Worm (Caenorhabditis elegans) whole organism, young adult: Measurements from ENCODE around the gene ZK1307.3.
A peak's percentile ranks its signal among the peaks of the same experiment; 100 is the strongest.

ENCODE experiments used
- C06A6.2 ChIP-seq: fragments of 200-800 bp; sonication (Bioruptor generic); conservative IDR thresholded peaks from 2 replicates; pipeline ENCODE4 v1.3.6; 2022; ENCODE audit warnings: missing genetic modification characterization, missing compliant biosample characterization
- F39B2.1 ChIP-seq: fragments of 200-800 bp; sonication (Bioruptor generic); IDR thresholded peaks from 2 replicates; pipeline ENCODE4 v1.3.6; 2022; ENCODE audit warnings: missing genetic modification reagents, missing genetic modification characterization, missing compliant biosample characterization
- F57C9.4 ChIP-seq: sonication (generic microtip); optimal IDR thresholded peaks from 2 replicates; lab custom pipeline; 2017; ENCODE audit warnings: mild to moderate bottlenecking, missing genetic modification characterization, missing compliant biosample characterization
- K11D2.4 ChIP-seq: fragments of 200-800 bp; sonication (Bioruptor generic); IDR thresholded peaks from 2 replicates; pipeline ENCODE4 v1.3.6; 2022; ENCODE audit warnings: missing genetic modification reagents, missing genetic modification characterization, missing compliant biosample characterization
- K12H6.12 ChIP-seq: fragments of 200-800 bp; sonication (Bioruptor generic); optimal IDR thresholded peaks from 2 replicates; lab custom pipeline; 2018; ENCODE audit warnings: mild to moderate bottlenecking, missing genetic modification characterization, missing compliant biosample characterization
- Y56A3A.18 ChIP-seq: fragments of 200-800 bp; sonication (Bioruptor generic); IDR thresholded peaks from 2 replicates; pipeline ENCODE4 v1.3.6; 2022; ENCODE audit warnings: missing genetic modification reagents, missing genetic modification characterization, missing compliant biosample characterization
- Y67H2A.10 ChIP-seq: fragments of 200-800 bp; sonication (Bioruptor generic); conservative IDR thresholded peaks from 2 replicates; pipeline ENCODE4 v1.3.6; 2022; ENCODE audit warnings: missing genetic modification reagents, missing genetic modification characterization, missing compliant biosample characterization
- Y79H2A.3 ChIP-seq: fragments of 200-800 bp; sonication (Bioruptor generic); conservative IDR thresholded peaks from 2 replicates; pipeline ENCODE4 v1.3.6; 2022; ENCODE audit warnings: missing genetic modification reagents, missing genetic modification characterization, missing compliant biosample characterization
- Y95B8A.8 ChIP-seq: fragments of 200-800 bp; sonication (Bioruptor generic); IDR thresholded peaks from 2 replicates; pipeline ENCODE4 v1.3.6; 2022; ENCODE audit warnings: missing genetic modification reagents, missing genetic modification characterization, missing compliant biosample characterization
- attf-5 ChIP-seq: fragments of 200-800 bp; sonication (Bioruptor generic); optimal IDR thresholded peaks from 2 replicates; lab custom pipeline; 2018; ENCODE audit warnings: mild to moderate bottlenecking, missing genetic modification characterization, missing compliant biosample characterization
- bed-2 ChIP-seq: fragments of 200-800 bp; sonication (Bioruptor generic); IDR thresholded peaks from 2 replicates; pipeline ENCODE4 v1.3.6; 2022; ENCODE audit warnings: missing genetic modification reagents, missing genetic modification characterization, missing compliant biosample characterization
- cebp-1 ChIP-seq, 2 experiments: fragments of 200-800 bp in 1 of 2; sonication (Bioruptor generic) in 1 of 2; sonication (generic microtip) in 1 of 2; IDR thresholded peaks in 1 of 2; optimal IDR thresholded peaks in 1 of 2; 2 replicates each; pipeline versions ENCODE4 v1.3.6 to Lab custom; 2017 to 2022; ENCODE audit warnings: missing compliant biosample characterization in 2 of 2, missing genetic modification characterization in 2 of 2, mild to moderate bottlenecking in 1 of 2, missing genetic modification reagents in 1 of 2, moderate library complexity in 1 of 2
- cebp-2 ChIP-seq: fragments of 200-800 bp; sonication (Bioruptor generic); IDR thresholded peaks from 2 replicates; pipeline ENCODE4 v1.3.6; 2022; ENCODE audit warnings: missing genetic modification characterization, missing compliant biosample characterization
- ceh-27 ChIP-seq: fragments of 200-800 bp; sonication (Bioruptor generic); optimal IDR thresholded peaks from 2 replicates; lab custom pipeline; 2018; ENCODE audit warnings: mild to moderate bottlenecking, missing genetic modification characterization, moderate library complexity, missing compliant biosample characterization
- dpff-1 ChIP-seq: sonication (generic microtip); optimal IDR thresholded peaks from 2 replicates; lab custom pipeline; 2017; ENCODE audit warnings: mild to moderate bottlenecking, missing genetic modification characterization, missing compliant biosample characterization
- egrh-3 ChIP-seq: fragments of 200-800 bp; sonication (Bioruptor generic); IDR thresholded peaks from 2 replicates; pipeline ENCODE4 v1.3.6; 2022; ENCODE audit warnings: missing genetic modification reagents, missing genetic modification characterization, missing compliant biosample characterization
- hlh-12 ChIP-seq: sonication (generic microtip); optimal IDR thresholded peaks from 2 replicates; lab custom pipeline; 2016; ENCODE audit warnings: missing genetic modification characterization, missing compliant biosample characterization
- hlh-26 ChIP-seq: fragments of 200-800 bp; sonication (Bioruptor generic); conservative IDR thresholded peaks from 2 replicates; pipeline ENCODE4 v1.3.6; 2022; ENCODE audit warnings: missing genetic modification reagents, missing genetic modification characterization, missing compliant biosample characterization
- let-526 ChIP-seq: fragments of 200-800 bp; sonication (Bioruptor generic); IDR thresholded peaks from 2 replicates; pipeline ENCODE4 v1.3.6; 2022; ENCODE audit warnings: missing genetic modification reagents, missing genetic modification characterization, missing compliant biosample characterization
- lin-40 ChIP-seq: sonication (generic microtip); optimal IDR thresholded peaks from 2 replicates; lab custom pipeline; 2016; ENCODE audit warnings: missing genetic modification characterization, mild to moderate bottlenecking, missing compliant biosample characterization, missing genotype, missing genetic modification reagents
- lsl-1 ChIP-seq: fragments of 200-800 bp; sonication (Bioruptor generic); optimal IDR thresholded peaks from 2 replicates; lab custom pipeline; 2018; ENCODE audit warnings: mild to moderate bottlenecking, missing genetic modification characterization, moderate library complexity, missing compliant biosample characterization
- lsy-27 ChIP-seq: sonication (generic microtip); optimal IDR thresholded peaks from 2 replicates; lab custom pipeline; 2017; ENCODE audit warnings: missing genetic modification characterization, mild to moderate bottlenecking, missing compliant biosample characterization, antibody characterized with exemption, missing genotype, borderline replicate concordance; ENCODE audit not compliant: insufficient read depth
- nfya-1 ChIP-seq: sonication (generic microtip); optimal IDR thresholded peaks from 2 replicates; lab custom pipeline; 2017; ENCODE audit warnings: antibody characterized with exemption, missing compliant biosample characterization, missing genetic modification characterization, borderline replicate concordance; ENCODE audit not compliant: insufficient read depth
- nfya-2 ChIP-seq: fragments of 200-800 bp; sonication (Bioruptor generic); IDR thresholded peaks from 2 replicates; pipeline ENCODE4 v1.3.6; 2022; ENCODE audit warnings: missing genetic modification reagents, missing genetic modification characterization, missing compliant biosample characterization
- nhr-120 ChIP-seq: fragments of 200-800 bp; sonication (Bioruptor generic); IDR thresholded peaks from 2 replicates; pipeline ENCODE4 v1.3.6; 2022; ENCODE audit warnings: missing genetic modification characterization, missing compliant biosample characterization
- nhr-80 ChIP-seq: sonication (generic microtip); optimal IDR thresholded peaks from 2 replicates; lab custom pipeline; 2016; ENCODE audit warnings: missing genetic modification characterization, missing compliant biosample characterization
- pbrm-1 ChIP-seq: fragments of 200-800 bp; sonication (Bioruptor generic); IDR thresholded peaks from 2 replicates; pipeline ENCODE4 v1.3.6; 2022; ENCODE audit warnings: missing genetic modification reagents, missing genetic modification characterization, missing compliant biosample characterization
- sea-2 ChIP-seq: fragments of 200-800 bp; sonication (Bioruptor generic); IDR thresholded peaks from 2 replicates; pipeline ENCODE4 v1.3.6; 2022; ENCODE audit warnings: missing genetic modification characterization, missing compliant biosample characterization
- tbp1 ChIP-seq: fragments of 200-800 bp; sonication (Bioruptor generic); optimal IDR thresholded peaks from 2 replicates; lab custom pipeline; 2018; ENCODE audit warnings: mild to moderate bottlenecking, missing genetic modification characterization, missing compliant biosample characterization
- xnd-1 ChIP-seq: sonication (generic microtip); optimal IDR thresholded peaks from 2 replicates; lab custom pipeline; 2016; ENCODE audit warnings: missing genotype, missing genetic modification reagents, missing genetic modification characterization, missing compliant biosample characterization
- zfh-2 ChIP-seq: fragments of 200-800 bp; sonication (Bioruptor generic); conservative IDR thresholded peaks from 2 replicates; pipeline ENCODE4 v1.3.6; 2022; ENCODE audit warnings: missing genetic modification reagents, missing genetic modification characterization, missing compliant biosample characterization
- zim-3 ChIP-seq: sonication (generic microtip); optimal IDR thresholded peaks from 2 replicates; lab custom pipeline; 2017; ENCODE audit warnings: mild to moderate bottlenecking, missing genetic modification characterization, moderate library complexity, missing compliant biosample characterization
- ztf-22 ChIP-seq: fragments of 200-800 bp; sonication (Bioruptor generic); optimal IDR thresholded peaks from 2 replicates; lab custom pipeline; 2018; ENCODE audit warnings: mild to moderate bottlenecking, missing genetic modification characterization, moderate library complexity, missing compliant biosample characterization
- ztf-26 ChIP-seq: sonication (generic microtip); optimal IDR thresholded peaks from 2 replicates; lab custom pipeline; 2017; ENCODE audit warnings: missing genetic modification characterization, missing compliant biosample characterization

The ZK1307.3 gene

DNA sequence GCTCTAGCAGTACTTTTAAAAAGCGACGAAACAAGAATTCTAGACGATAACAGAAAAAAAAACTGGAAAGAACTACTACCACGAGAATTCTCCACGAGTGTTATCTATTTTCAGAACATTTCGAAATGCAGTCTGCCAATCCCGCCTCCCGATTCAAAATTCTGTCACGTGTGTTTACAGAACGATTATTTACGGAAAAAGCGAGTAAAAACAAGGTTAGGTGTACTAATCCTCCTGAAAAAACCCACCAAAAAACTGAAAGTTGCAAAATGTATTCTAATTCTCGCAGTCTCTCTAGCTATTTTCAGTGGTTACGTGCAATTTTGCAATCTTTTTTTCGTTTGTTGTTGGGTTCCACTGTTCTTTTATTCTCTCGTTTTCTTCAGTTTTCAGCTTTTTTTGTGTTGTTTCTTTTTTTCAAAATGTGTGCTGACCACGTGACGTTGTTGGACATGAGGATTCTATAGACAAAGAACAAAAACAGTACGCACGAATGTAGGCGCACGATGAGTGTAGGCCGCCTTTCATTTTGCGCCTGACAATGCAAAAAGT lies 46.3 kb downstream of the ZK1307.3 start:
- no peak for TF ChIP-seq nfya-2 (GFP tag; lab: Robert Waterston, UW)
- no peak for TF ChIP-seq Y56A3A.18 (GFP tag; lab: Robert Waterston, UW)
- TF ChIP-seq egrh-3: no peak
- peak; percentile 45 for TF ChIP-seq K12H6.12 (tag; lab: Kevin White, UChicago)
- no peak for TF ChIP-seq Y95B8A.8 (GFP tag; lab: Robert Waterston, UW)
- no peak for TF ChIP-seq zfh-2 (GFP tag; lab: Robert Waterston, UW)
- TF ChIP-seq lin-40 (tag; lab: Kevin White, UChicago): no peak
- TF ChIP-seq Y67H2A.10: no peak
- TF ChIP-seq pbrm-1: no peak
- peak; percentile 28 for TF ChIP-seq attf-5 (GFP tag; lab: Kevin White, UChicago)
- TF ChIP-seq cebp-1 (GFP tag; IDR thresholded peaks at IDR 0.05; lab: Robert Waterston, UW): peak; percentile 59; the same call in 1 of the 2 replicates
- peak; percentile 82 for TF ChIP-seq cebp-1 (tag; optimal IDR thresholded peaks at IDR 0.05; lab: Kevin White, UChicago)

DNA sequence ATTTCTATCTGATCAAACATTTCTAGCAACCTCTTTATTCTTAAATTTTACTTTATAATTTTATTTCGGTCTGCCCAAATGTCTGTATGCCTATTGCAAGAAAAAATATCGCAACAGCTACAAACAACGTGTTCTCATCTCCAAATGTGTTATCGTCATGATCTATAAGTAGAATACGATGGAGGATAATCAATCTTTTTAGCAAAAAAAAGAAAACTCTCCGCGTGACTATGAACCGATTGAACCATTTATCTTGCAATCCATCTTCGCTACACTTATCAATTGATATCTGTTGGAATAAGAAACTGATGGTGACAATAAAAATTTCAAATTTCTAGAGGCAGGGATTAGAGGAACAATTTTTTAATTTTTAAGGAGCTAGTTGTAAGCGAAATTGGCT lies 46.9 kb downstream of the ZK1307.3 start:
- TF ChIP-seq ztf-22 (no peak), K11D2.4 (GFP tag; lab: Robert Waterston, UW) (0 out of 2 replicates have a peak, but pooled peaks have one; percentile 30)

- TF ChIP-seq nhr-80 (tag; lab: Kevin White, UChicago) (no peak), hlh-12 (no peak), F57C9.4 (no peak), ceh-27 (GFP tag; lab: Kevin White, UChicago) (no peak), ztf-26 (no peak), sea-2 (GFP tag; lab: Robert Waterston, UW) (no peak), nhr-120 (GFP tag; lab: Robert Waterston, UW) (no peak), lin-40 (tag; lab: Kevin White, UChicago) (no peak), xnd-1 (no peak), F39B2.1 (GFP tag; lab: Robert Waterston, UW) (no peak), Y79H2A.3 (GFP tag; lab: Robert Waterston, UW) (no peak), dpff-1 (tag; lab: Kevin White, UChicago) (no peak), Y56A3A.18 (GFP tag; lab: Robert Waterston, UW) (no peak), lsl-1 (GFP tag; lab: Kevin White, UChicago) (no peak), cebp-2 (no peak), hlh-26 (GFP tag; lab: Robert Waterston, UW) (no peak)
Observed at ce11 chrII:9605336-9605735, 47.5 kb downstream of the ZK1307.3 start, which contains the start of gene nhr-19. TSS of gene nhr-19 (minus strand) at chrII:9605526.

ce11 chrII:9604685-9605084 lies 48.1 kb downstream of the ZK1307.3 start:
- TF ChIP-seq nhr-80 (tag; lab: Kevin White, UChicago) (peak; percentile 37), nfya-1 (tag; lab: Kevin White, UChicago) (no peak)

DNA sequence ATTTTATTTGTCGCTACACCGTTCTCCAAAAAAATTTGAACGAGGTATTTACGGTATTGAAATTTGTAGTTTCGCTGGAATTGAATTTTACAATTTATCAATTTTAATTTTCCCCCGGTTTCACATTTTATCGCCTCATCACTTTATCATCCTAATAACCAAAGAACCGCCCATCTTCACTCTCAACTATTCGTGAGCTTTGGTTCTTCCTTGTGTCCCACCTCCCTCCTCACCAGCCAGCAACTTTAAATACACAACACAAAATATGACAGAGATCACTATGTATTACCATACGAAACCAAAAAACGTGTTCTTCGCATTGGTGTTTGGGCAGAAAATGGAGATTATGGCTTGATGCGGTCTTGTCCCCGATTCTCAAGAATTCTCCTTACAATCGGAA lies 48.8 kb downstream of the ZK1307.3 start:
- TF ChIP-seq bed-2 (GFP tag; lab: Robert Waterston, UW): no peak
- no peak for TF ChIP-seq let-526 (GFP tag; lab: Robert Waterston, UW)
- peak; percentile 11 for TF ChIP-seq tbp1
- TF ChIP-seq hlh-12: no peak
- TF ChIP-seq lsy-27: no peak
- TF ChIP-seq C06A6.2: no peak
- TF ChIP-seq pbrm-1: no peak
- no peak for TF ChIP-seq Y56A3A.18 (GFP tag; lab: Robert Waterston, UW)
- TF ChIP-seq zim-3 (tag; lab: Kevin White, UChicago): no peak
- TF ChIP-seq, all 124 proteins: peak for 1
